Fruit fly (Drosophila melanogaster): ENCODE data around the gene CG14259.

Gene CG14259

dm6 chr3R:27070906-27071498 is 23.3 kb upstream of the CG14259 start (continued):
- no peak for TF ChIP-seq CG17186 (GFP tag; optimal IDR thresholded peaks at IDR 0.05)
- no peak for TF ChIP-seq CG17802 (tag; optimal IDR thresholded peaks at IDR 0.05)
- no peak for TF ChIP-seq CG18619 (GFP tag; optimal IDR thresholded peaks at IDR 0.05)
- TF ChIP-seq Opbp (GFP tag; IDR thresholded peaks at IDR 0.05; ENCODE audit: partially characterized antibody): no peak
- TF ChIP-seq CG6791 (GFP tag; IDR thresholded peaks at IDR 0.05; ENCODE audit: partially characterized antibody): no peak
- no peak for TF ChIP-seq Max (GFP tag; optimal IDR thresholded peaks at IDR 0.05)
- TF ChIP-seq pros (GFP tag; optimal IDR thresholded peaks at IDR 0.05): no peak
- no peak for TF ChIP-seq Mad (GFP tag; optimal IDR thresholded peaks at IDR 0.05)
- TF ChIP-seq CG2116 (GFP tag; optimal IDR thresholded peaks at IDR 0.05): no peak
- TF ChIP-seq pnt (GFP tag; optimal IDR thresholded peaks at IDR 0.05): no peak
- TF ChIP-seq CG6854 (GFP tag; optimal IDR thresholded peaks at IDR 0.05): no peak
- TF ChIP-seq exex (tag; optimal IDR thresholded peaks at IDR 0.05): no peak
- no peak for TF ChIP-seq fru (optimal IDR thresholded peaks at IDR 0.05)
- TF ChIP-seq Taf1 (GFP tag; IDR thresholded peaks at IDR 0.05): no peak
- TF ChIP-seq zf30C (GFP tag; optimal IDR thresholded peaks at IDR 0.05): no peak
- TF ChIP-seq cad (GFP tag; optimal IDR thresholded peaks at IDR 0.05): no peak
- TF ChIP-seq tup (GFP tag; optimal IDR thresholded peaks at IDR 0.05): no peak
- TF ChIP-seq ham (GFP tag; IDR thresholded peaks at IDR 0.05): no peak
- no peak for TF ChIP-seq CG11695 (GFP tag; IDR thresholded peaks at IDR 0.05)
- no peak for TF ChIP-seq pzg (GFP tag; optimal IDR thresholded peaks at IDR 0.05)
- no peak for TF ChIP-seq hkb (optimal IDR thresholded peaks at IDR 0.05)
- peak; percentile 15; the same call in 1 of the 2 replicates for TF ChIP-seq hkb (GFP tag; IDR thresholded peaks at IDR 0.05)
- no peak for TF ChIP-seq CG4730 (GFP tag; IDR thresholded peaks at IDR 0.05)
- no peak for TF ChIP-seq CG4328 (GFP tag; optimal IDR thresholded peaks at IDR 0.05)
- peak; percentile 9 for TF ChIP-seq zfh2 (GFP tag; optimal IDR thresholded peaks at IDR 0.05)
- TF ChIP-seq CG1602 (GFP tag; optimal IDR thresholded peaks at IDR 0.05): no peak
- no peak for TF ChIP-seq CG6813 (GFP tag; optimal IDR thresholded peaks at IDR 0.05)
- no peak for TF ChIP-seq fd96Cb (tag; optimal IDR thresholded peaks at IDR 0.05)
- TF ChIP-seq Hr51 (GFP tag; optimal IDR thresholded peaks at IDR 0.05): peak in 1 of 2 experiments; percentile 25
- TF ChIP-seq row (GFP tag; IDR thresholded peaks at IDR 0.05): no peak; the same call in 2 of the 3 replicates
- no peak for TF ChIP-seq Rfx (GFP tag; IDR thresholded peaks at IDR 0.05)
- no peak for TF ChIP-seq CG1792 (GFP tag; optimal IDR thresholded peaks at IDR 0.05)
- TF ChIP-seq gro (GFP tag; optimal IDR thresholded peaks at IDR 0.05): no peak
- no peak for TF ChIP-seq org-1 (GFP tag; optimal IDR thresholded peaks at IDR 0.05)
- TF ChIP-seq btn (GFP tag; optimal IDR thresholded peaks at IDR 0.05): no peak
- TF ChIP-seq H2.0 (GFP tag; IDR thresholded peaks at IDR 0.05): peak; percentile 12; the same call in 1 of the 2 replicates
- TF ChIP-seq Bdp1 (GFP tag; optimal IDR thresholded peaks at IDR 0.05): no peak
- TF ChIP-seq Dll (GFP tag; IDR thresholded peaks at IDR 0.05; ENCODE audit: partially characterized antibody): 0 out of 4 replicates have a peak, but pooled peaks have one; percentile 16
- TF ChIP-seq nau (GFP tag; optimal IDR thresholded peaks at IDR 0.05): no peak
- no peak for TF ChIP-seq Dek (tag; optimal IDR thresholded peaks at IDR 0.05)
- no peak for TF ChIP-seq tap (tag; optimal IDR thresholded peaks at IDR 0.05)
- TF ChIP-seq Blimp-1 (GFP tag; optimal IDR thresholded peaks at IDR 0.05): peak; percentile 98
- TF ChIP-seq abd-A (tag; optimal IDR thresholded peaks at IDR 0.05): no peak
- TF ChIP-seq CG14441 (GFP tag; IDR thresholded peaks at IDR 0.05): peak; percentile 31; the same call in 1 of the 2 replicates
- TF ChIP-seq crc (GFP tag; optimal IDR thresholded peaks at IDR 0.05): no peak
- TF ChIP-seq CG11085 (GFP tag; IDR thresholded peaks at IDR 0.05): 0 out of 2 replicates have a peak, but pooled peaks have one; percentile 6
- no peak for TF ChIP-seq Spps (tag; optimal IDR thresholded peaks at IDR 0.05)
- no peak for TF ChIP-seq CG15479 (GFP tag; optimal IDR thresholded peaks at IDR 0.05)
- no peak for TF ChIP-seq Mes4 (GFP tag; optimal IDR thresholded peaks at IDR 0.05)
- TF ChIP-seq CG4282 (GFP tag; optimal IDR thresholded peaks at IDR 0.05): no peak
- TF ChIP-seq Lpt (GFP tag; optimal IDR thresholded peaks at IDR 0.05): no peak
